In genomic region chr2L:3559647-3560046, dm6 we compare ENCODE assay signal across 2 fruit fly cellular contexts.
A peak's percentile ranks its signal among the peaks of the same experiment; 100 is the strongest.
TF ChIP-seq lines count a peak whose summit lies in the region.

No protein-coding gene starts in this region.

TF ChIP-seq in whole organism, embryonic, 481 proteins besides CTCF, POLR2A, EP300 and RAD21 (continued from another document and continues in another):
- TF ChIP-seq CG5245 (GFP tag; optimal IDR thresholded peaks at IDR 0.05; lab: Kevin White, UChicago) (no peak), HmgZ (tag; optimal IDR thresholded peaks at IDR 0.05; lab: Kevin White, UChicago) (no peak), Rfx (GFP tag; IDR thresholded peaks at IDR 0.05; lab: Robert Waterston, UW) (peak; percentile 44; the same call in 1 of the 2 replicates), CG7271 (tag; optimal IDR thresholded peaks at IDR 0.05; lab: Kevin White, UChicago) (no peak), pan (optimal IDR thresholded peaks at IDR 0.05; lab: Kevin White, UChicago) (no peak), pan (GFP tag; optimal IDR thresholded peaks at IDR 0.05 in 1 of 2, IDR thresholded peaks at IDR 0.05 in 1 of 2) (peak in 1 of 2 experiments; percentile 44), BEAF-32 (GFP tag; optimal IDR thresholded peaks at IDR 0.05; lab: Kevin White, UChicago) (no peak), Mad (GFP tag; optimal IDR thresholded peaks at IDR 0.05; lab: Kevin White, UChicago) (no peak), Bteb2 (GFP tag; optimal IDR thresholded peaks at IDR 0.05; lab: Kevin White, UChicago) (no peak), gem (tag; optimal IDR thresholded peaks at IDR 0.05; lab: Kevin White, UChicago) (peak; percentile 50), Lpt (GFP tag; optimal IDR thresholded peaks at IDR 0.05; lab: Kevin White, UChicago) (no peak), CG17328 (GFP tag; IDR thresholded peaks at IDR 0.05; lab: Robert Waterston, UW) (no peak), CG13775 (GFP tag; optimal IDR thresholded peaks at IDR 0.05; lab: Kevin White, UChicago) (no peak), bsh (GFP tag; optimal IDR thresholded peaks at IDR 0.05; lab: Kevin White, UChicago) (peak in 1 of 2 experiments; percentile 23), chn (GFP tag; optimal IDR thresholded peaks at IDR 0.05; lab: Kevin White, UChicago) (no peak), CG9609 (GFP tag; optimal IDR thresholded peaks at IDR 0.05; lab: Kevin White, UChicago) (no peak), CG12236 (GFP tag; optimal IDR thresholded peaks at IDR 0.05; lab: Kevin White, UChicago) (no peak), Sox102F (GFP tag; optimal IDR thresholded peaks at IDR 0.05; lab: Kevin White, UChicago) (peak; percentile 33), btn (GFP tag; optimal IDR thresholded peaks at IDR 0.05; lab: Kevin White, UChicago) (no peak), CG5953 (GFP tag; IDR thresholded peaks at IDR 0.05; lab: Robert Waterston, UW) (no peak), CG10565 (GFP tag; optimal IDR thresholded peaks at IDR 0.05; lab: Kevin White, UChicago) (no peak), ash1 (GFP tag; optimal IDR thresholded peaks at IDR 0.05; lab: Kevin White, UChicago) (no peak), CG14965 (GFP tag; optimal IDR thresholded peaks at IDR 0.05; lab: Kevin White, UChicago; ENCODE audit: borderline replicate concordance) (no peak), toy (GFP tag; IDR thresholded peaks at IDR 0.05; lab: Robert Waterston, UW) (no peak), CG11695 (GFP tag; IDR thresholded peaks at IDR 0.05; lab: Robert Waterston, UW) (peak; percentile 57; the same call in 1 of the 3 replicates), sisA (GFP tag; IDR thresholded peaks at IDR 0.05; lab: Robert Waterston, UW) (no peak), CG32772 (GFP tag; IDR thresholded peaks at IDR 0.05; lab: Robert Waterston, UW) (no peak), fd64A (GFP tag; optimal IDR thresholded peaks at IDR 0.05; lab: Kevin White, UChicago) (no peak), tio (GFP tag; optimal IDR thresholded peaks at IDR 0.05; lab: Kevin White, UChicago) (no peak), CG7786 (GFP tag; optimal IDR thresholded peaks at IDR 0.05; lab: Kevin White, UChicago) (no peak), CG2678 (tag; optimal IDR thresholded peaks at IDR 0.05; lab: Kevin White, UChicago) (peak; percentile 23), CG13624 (GFP tag; optimal IDR thresholded peaks at IDR 0.05; lab: Kevin White, UChicago) (no peak), repo (GFP tag; optimal IDR thresholded peaks at IDR 0.05; lab: Kevin White, UChicago) (no peak), danr (GFP tag; IDR thresholded peaks at IDR 0.05; lab: Robert Waterston, UW) (no peak), nau (GFP tag; optimal IDR thresholded peaks at IDR 0.05; lab: Kevin White, UChicago) (no peak), mam (GFP tag; optimal IDR thresholded peaks at IDR 0.05; lab: Kevin White, UChicago) (no peak), luna (GFP tag; optimal IDR thresholded peaks at IDR 0.05; lab: Kevin White, UChicago) (no peak), CG14441 (GFP tag; IDR thresholded peaks at IDR 0.05; lab: Robert Waterston, UW) (0 out of 2 replicates have a peak, but pooled peaks have one; percentile 25), cato (GFP tag; optimal IDR thresholded peaks at IDR 0.05; lab: Kevin White, UChicago; ENCODE audit: borderline replicate concordance) (no peak), ara (GFP tag; IDR thresholded peaks at IDR 0.05; lab: Robert Waterston, UW) (no peak), Sox100B (GFP tag; optimal IDR thresholded peaks at IDR 0.05; lab: Kevin White, UChicago) (peak; percentile 3), MTF-1 (GFP tag; optimal IDR thresholded peaks at IDR 0.05; lab: Kevin White, UChicago; ENCODE audit: borderline replicate concordance) (no peak), CG10462 (GFP tag; optimal IDR thresholded peaks at IDR 0.05; lab: Kevin White, UChicago) (no peak), pros (GFP tag; optimal IDR thresholded peaks at IDR 0.05; lab: Kevin White, UChicago) (no peak), maf-S (GFP tag; optimal IDR thresholded peaks at IDR 0.05; lab: Kevin White, UChicago) (no peak), CG4360 (GFP tag; IDR thresholded peaks at IDR 0.05; lab: Robert Waterston, UW) (no peak), Kr (GFP tag; optimal IDR thresholded peaks at IDR 0.05; lab: Kevin White, UChicago) (no peak), CG18599 (GFP tag; optimal IDR thresholded peaks at IDR 0.05; lab: Kevin White, UChicago) (no peak), jumu (GFP tag; optimal IDR thresholded peaks at IDR 0.05; lab: Kevin White, UChicago) (no peak), zfh1 (GFP tag; IDR thresholded peaks at IDR 0.05; lab: Robert Waterston, UW) (no peak), Dp (GFP tag; optimal IDR thresholded peaks at IDR 0.05; lab: Kevin White, UChicago) (no peak), CG1603 (tag; optimal IDR thresholded peaks at IDR 0.05; lab: Kevin White, UChicago) (peak; percentile 9), sens (GFP tag; lab: Kevin White, UChicago) (peak; percentile 62), CG3407 (GFP tag; optimal IDR thresholded peaks at IDR 0.05; lab: Kevin White, UChicago) (no peak), CG11247 (GFP tag; IDR thresholded peaks at IDR 0.05; lab: Robert Waterston, UW) (no peak), ci (GFP tag; IDR thresholded peaks at IDR 0.05; lab: Robert Waterston, UW) (peak; percentile 46; the same call in 1 of the 3 replicates), CG2712 (tag; optimal IDR thresholded peaks at IDR 0.05; lab: Kevin White, UChicago) (peak; percentile 27), pfk (GFP tag; optimal IDR thresholded peaks at IDR 0.05; lab: Kevin White, UChicago) (no peak), Ravus (GFP tag; IDR thresholded peaks at IDR 0.05; lab: Robert Waterston, UW) (no peak), fd102C (GFP tag; optimal IDR thresholded peaks at IDR 0.05; lab: Kevin White, UChicago) (no peak), C15 (GFP tag; IDR thresholded peaks at IDR 0.05; lab: Robert Waterston, UW) (no peak), CG10147 (GFP tag; optimal IDR thresholded peaks at IDR 0.05; lab: Kevin White, UChicago) (no peak), CG18764 (GFP tag; optimal IDR thresholded peaks at IDR 0.05; lab: Kevin White, UChicago) (no peak), crc (GFP tag; optimal IDR thresholded peaks at IDR 0.05; lab: Kevin White, UChicago) (no peak), CG6272 (GFP tag; IDR thresholded peaks at IDR 0.05; lab: Robert Waterston, UW) (no peak), HLH3B (GFP tag; IDR thresholded peaks at IDR 0.05; lab: Robert Waterston, UW) (no peak), ATbp (GFP tag; optimal IDR thresholded peaks at IDR 0.05; lab: Kevin White, UChicago) (no peak), Meics (GFP tag; optimal IDR thresholded peaks at IDR 0.05; lab: Kevin White, UChicago) (no peak), Atf3 (GFP tag; optimal IDR thresholded peaks at IDR 0.05; lab: Kevin White, UChicago) (no peak)

TF ChIP-seq in whole organism, prepupa, 60 proteins besides CTCF, POLR2A, EP300 and RAD21 (continued from another document):
- TF ChIP-seq fd59A (GFP tag; optimal IDR thresholded peaks at IDR 0.05; lab: Kevin White, UChicago) (peak; percentile 6), Met (GFP tag; optimal IDR thresholded peaks at IDR 0.05; lab: Kevin White, UChicago) (peak; percentile 55), OdsH (GFP tag; optimal IDR thresholded peaks at IDR 0.05; lab: Kevin White, UChicago) (peak; percentile 63), achi (GFP tag; optimal IDR thresholded peaks at IDR 0.05; lab: Kevin White, UChicago) (peak; percentile 43), lz (GFP tag; optimal IDR thresholded peaks at IDR 0.05; lab: Kevin White, UChicago) (peak; percentile 11), svp (GFP tag; lab: Kevin White, UChicago) (peak; percentile 56), Blimp-1 (GFP tag; optimal IDR thresholded peaks at IDR 0.05; lab: Kevin White, UChicago) (no peak), esn (GFP tag; optimal IDR thresholded peaks at IDR 0.05; lab: Kevin White, UChicago) (peak; percentile 58), CG3032 (tag; optimal IDR thresholded peaks at IDR 0.05; lab: Kevin White, UChicago) (peak; percentile 14), CG6163 (GFP tag; IDR thresholded peaks at IDR 0.05; lab: Robert Waterston, UW) (peak; percentile 19; the same call in 1 of the 3 replicates), CG10631 (GFP tag; optimal IDR thresholded peaks at IDR 0.05; lab: Kevin White, UChicago) (peak; percentile 27), dsx (GFP tag; optimal IDR thresholded peaks at IDR 0.05; lab: Kevin White, UChicago; ENCODE audit: poor library complexity, severe bottlenecking) (no peak), Hr38 (GFP tag; optimal IDR thresholded peaks at IDR 0.05; lab: Kevin White, UChicago) (no peak), Eip78C (GFP tag; lab: Kevin White, UChicago) (peak; percentile 57), Sox14 (GFP tag; optimal IDR thresholded peaks at IDR 0.05; lab: Kevin White, UChicago) (no peak), acj6 (GFP tag; optimal IDR thresholded peaks at IDR 0.05; lab: Kevin White, UChicago) (peak; percentile 33), Ets96B (tag; optimal IDR thresholded peaks at IDR 0.05; lab: Kevin White, UChicago) (peak; percentile 43), pdm3 (GFP tag; optimal IDR thresholded peaks at IDR 0.05; lab: Kevin White, UChicago) (peak; percentile 46), CG6808 (GFP tag; optimal IDR thresholded peaks at IDR 0.05; lab: Kevin White, UChicago) (no peak), Eip75B (GFP tag; optimal IDR thresholded peaks at IDR 0.05; lab: Kevin White, UChicago) (no peak), spab (GFP tag; optimal IDR thresholded peaks at IDR 0.05; lab: Kevin White, UChicago) (no peak), topi (GFP tag; optimal IDR thresholded peaks at IDR 0.05; lab: Kevin White, UChicago) (peak; percentile 19), dac (GFP tag; optimal IDR thresholded peaks at IDR 0.05; lab: Kevin White, UChicago) (no peak), fd85E (GFP tag; optimal IDR thresholded peaks at IDR 0.05; lab: Kevin White, UChicago) (no peak), Ets21C (GFP tag; optimal IDR thresholded peaks at IDR 0.05; lab: Kevin White, UChicago) (no peak), fkh (GFP tag; optimal IDR thresholded peaks at IDR 0.05; lab: Kevin White, UChicago) (no peak), net (GFP tag; optimal IDR thresholded peaks at IDR 0.05; lab: Kevin White, UChicago) (no peak), CG7368 (GFP tag; optimal IDR thresholded peaks at IDR 0.05; lab: Kevin White, UChicago) (no peak), CG16779 (tag; optimal IDR thresholded peaks at IDR 0.05; lab: Kevin White, UChicago) (no peak)
